Fruit fly (Drosophila melanogaster) whole organism, embryonic: ENCODE results near the gene Sgt1.

ENCODE experiments used
- Atf-2 ChIP-seq: fragments of 200-800 bp; sonication (Bioruptor generic); optimal IDR thresholded peaks from 2 replicates; lab custom pipeline; 2016; ENCODE audit warnings: missing biosample characterization, missing genetic modification characterization
- Atf6 ChIP-seq: fragments of 200-800 bp; sonication (Bioruptor generic); IDR thresholded peaks from 2 replicates; pipeline ENCODE4 v1.3.6; 2022; ENCODE audit warnings: missing biosample characterization, missing genetic modification characterization
- B-H2 ChIP-seq: fragments of 200-800 bp; sonication (Bioruptor generic); optimal IDR thresholded peaks from 2 replicates; lab custom pipeline; 2018; ENCODE audit warnings: missing biosample characterization, mild to moderate bottlenecking, missing genetic modification characterization
- BEAF-32 ChIP-seq: fragments of 200-800 bp; sonication (Bioruptor generic); optimal IDR thresholded peaks from 3 replicates; lab custom pipeline; 2017; ENCODE audit warnings: missing biosample characterization, missing genetic modification characterization, mild to moderate bottlenecking, moderate library complexity, missing genetic modification reagents
- CG12155 ChIP-seq: fragments of 200-800 bp; sonication (Bioruptor generic); optimal IDR thresholded peaks from 3 replicates; lab custom pipeline; 2016; ENCODE audit warnings: missing biosample characterization, missing genetic modification characterization
- CG12942 ChIP-seq: fragments of 200-800 bp; sonication (Bioruptor generic); optimal IDR thresholded peaks from 3 replicates; lab custom pipeline; 2016; ENCODE audit warnings: missing biosample characterization, missing genetic modification characterization
- CG14014 ChIP-seq: fragments of 200-800 bp; sonication (Bioruptor generic); IDR thresholded peaks from 2 replicates; pipeline ENCODE4 v1.3.6; 2022; ENCODE audit warnings: missing biosample characterization, missing genetic modification characterization
- CG17612 ChIP-seq: fragments of 200-800 bp; sonication (Bioruptor generic); IDR thresholded peaks from 2 replicates; pipeline ENCODE4 v1.3.6; 2022; ENCODE audit warnings: missing biosample characterization, missing genetic modification characterization
- CG30431 ChIP-seq: fragments of 200-800 bp; sonication (Bioruptor generic); optimal IDR thresholded peaks from 2 replicates; lab custom pipeline; 2017; ENCODE audit warnings: missing biosample characterization, missing genetic modification characterization
- CG31388 ChIP-seq: fragments of 200-800 bp; sonication (Bioruptor generic); optimal IDR thresholded peaks from 2 replicates; lab custom pipeline; 2016; ENCODE audit warnings: missing biosample characterization, missing genetic modification characterization
- CG32772 ChIP-seq: fragments of 200-800 bp; sonication (Bioruptor generic); IDR thresholded peaks from 2 replicates; pipeline ENCODE4 v1.3.6; 2022; ENCODE audit warnings: missing biosample characterization, missing genetic modification characterization
- CG3726 ChIP-seq: fragments of 200-800 bp; sonication (Bioruptor generic); IDR thresholded peaks from 3 replicates; pipeline ENCODE4, ENCODE4 v1.3.6; 2022; ENCODE audit warnings: missing biosample characterization, missing genetic modification characterization
- CG7357 ChIP-seq: fragments of 200-800 bp; sonication (Bioruptor generic); IDR thresholded peaks from 3 replicates; pipeline ENCODE4 v1.3.6; 2022; ENCODE audit warnings: missing biosample characterization, missing genetic modification characterization
- CG8388 ChIP-seq: fragments of 200-800 bp; sonication (Bioruptor generic); optimal IDR thresholded peaks from 2 replicates; lab custom pipeline; 2019; ENCODE audit warnings: missing biosample characterization, mild to moderate bottlenecking, missing genetic modification characterization, moderate library complexity
- CG8478 ChIP-seq: fragments of >200 bp; optimal IDR thresholded peaks from 2 replicates; lab custom pipeline; 2018
- CTCF ChIP-seq: fragments of 200-800 bp; sonication (Bioruptor generic); optimal IDR thresholded peaks from 2 replicates; lab custom pipeline; 2017; ENCODE audit warnings: missing biosample characterization, mild to moderate bottlenecking, missing genetic modification characterization, moderate library complexity
- Doc3 ChIP-seq: fragments of 200-800 bp; sonication (Bioruptor generic); IDR thresholded peaks from 3 replicates; pipeline ENCODE4 v1.3.6; 2022; ENCODE audit warnings: missing biosample characterization, missing genetic modification characterization; ENCODE audit not compliant: partially characterized antibody
- Gug ChIP-seq: fragments of 200-800 bp; sonication (Bioruptor generic); IDR thresholded peaks from 4 replicates; pipeline ENCODE4 v1.3.6; 2022; ENCODE audit warnings: missing biosample characterization, missing genetic modification characterization
- Jarid2 ChIP-seq: fragments of 200-800 bp; sonication (Bioruptor generic); optimal IDR thresholded peaks from 3 replicates; lab custom pipeline; 2017; ENCODE audit warnings: mild to moderate bottlenecking, missing biosample characterization, missing genetic modification reagents, missing genetic modification characterization
- Med ChIP-seq: fragments of 200-800 bp; sonication (Bioruptor generic); peaks from one replicate; lab custom pipeline; 2016; ENCODE audit warnings: missing biosample characterization, missing genetic modification characterization, mild to moderate bottlenecking, inconsistent platforms, moderate library complexity
- NFAT ChIP-seq: fragments of 200-800 bp; sonication (Bioruptor generic); IDR thresholded peaks from 2 replicates; pipeline ENCODE4 v1.3.6; 2022; ENCODE audit warnings: missing biosample characterization, missing genetic modification characterization
- Neu2 ChIP-seq: fragments of 200-800 bp; sonication (Bioruptor generic); optimal IDR thresholded peaks from 3 replicates; lab custom pipeline; 2016; ENCODE audit warnings: missing biosample characterization, missing genetic modification characterization, borderline replicate concordance
- Sox102F ChIP-seq: fragments of 200-800 bp; sonication (Bioruptor generic); optimal IDR thresholded peaks from 2 replicates; lab custom pipeline; 2018; ENCODE audit warnings: missing biosample characterization, mild to moderate bottlenecking, missing genetic modification characterization, moderate library complexity
- TFAM ChIP-seq: fragments of 200-800 bp; sonication (Bioruptor generic); optimal IDR thresholded peaks from 2 replicates; lab custom pipeline; 2017; ENCODE audit warnings: missing biosample characterization, missing genetic modification characterization, inconsistent platforms
- cg ChIP-seq: fragments of 200-800 bp; sonication (Bioruptor generic); optimal IDR thresholded peaks from 3 replicates; lab custom pipeline; 2019; ENCODE audit warnings: missing biosample characterization, mild to moderate bottlenecking, missing genetic modification characterization, moderate library complexity
- chif ChIP-seq, 2 experiments: fragments of 200-800 bp; sonication (Bioruptor generic); optimal IDR thresholded peaks; 3 replicates each; lab custom pipeline; 2016; ENCODE audit warnings: missing biosample characterization in 2 of 2, missing genetic modification characterization in 2 of 2
- dan ChIP-seq: fragments of 200-800 bp; sonication (Bioruptor generic); IDR thresholded peaks from 2 replicates; pipeline ENCODE4 v1.3.6; 2022; ENCODE audit warnings: missing biosample characterization, missing genetic modification characterization
- dati ChIP-seq: fragments of 200-800 bp; sonication (Bioruptor generic); IDR thresholded peaks from 2 replicates; pipeline ENCODE4 v1.3.6; 2022; ENCODE audit warnings: missing biosample characterization, missing genetic modification characterization
- fd64A ChIP-seq: fragments of 200-800 bp; sonication (Bioruptor generic); optimal IDR thresholded peaks from 3 replicates; lab custom pipeline; 2018; ENCODE audit warnings: missing biosample characterization, mild to moderate bottlenecking, missing genetic modification characterization
- gfzf ChIP-seq: fragments of 200-800 bp; sonication (Bioruptor generic); optimal IDR thresholded peaks from 2 replicates; lab custom pipeline; 2016; ENCODE audit warnings: missing biosample characterization, mild to moderate bottlenecking, missing genetic modification characterization, moderate library complexity
- jumu ChIP-seq: fragments of 200-800 bp; sonication (Bioruptor generic); optimal IDR thresholded peaks from 3 replicates; lab custom pipeline; 2016; ENCODE audit warnings: missing biosample characterization, missing genetic modification characterization
- peb ChIP-seq: fragments of 200-800 bp; sonication (Bioruptor generic); IDR thresholded peaks from 2 replicates; pipeline ENCODE4 v1.3.6; 2022; ENCODE audit warnings: missing biosample characterization, missing genetic modification characterization
- phol ChIP-seq: fragments of 200-800 bp; sonication (Bioruptor generic); optimal IDR thresholded peaks from 3 replicates; lab custom pipeline; 2018; ENCODE audit warnings: missing biosample characterization, mild to moderate bottlenecking, missing genetic modification characterization, moderate library complexity
- rib ChIP-seq: fragments of 200-800 bp; sonication (Bioruptor generic); IDR thresholded peaks from 2 replicates; pipeline ENCODE4 v1.3.6; 2022; ENCODE audit warnings: missing biosample characterization, missing genetic modification characterization
- salm ChIP-seq: fragments of 200-800 bp; sonication (Bioruptor generic); optimal IDR thresholded peaks from 2 replicates; lab custom pipeline; 2018; ENCODE audit warnings: missing biosample characterization, mild to moderate bottlenecking, missing genetic modification characterization
- sens ChIP-seq: fragments of 200-800 bp; sonication (Bioruptor generic); peaks from one replicate; lab custom pipeline; 2016; ENCODE audit warnings: missing biosample characterization, missing genetic modification characterization
- sqz ChIP-seq: fragments of 200-800 bp; sonication (Bioruptor generic); optimal IDR thresholded peaks from 3 replicates; lab custom pipeline; 2018; ENCODE audit warnings: missing biosample characterization, mild to moderate bottlenecking, missing genetic modification characterization
- sug ChIP-seq: fragments of 200-800 bp; optimal IDR thresholded peaks from 2 replicates; lab custom pipeline; 2019; ENCODE audit warnings: missing biosample characterization, mild to moderate bottlenecking, missing genetic modification characterization, moderate library complexity
- tap ChIP-seq: fragments of 200-800 bp; optimal IDR thresholded peaks from 3 replicates; lab custom pipeline; 2019; ENCODE audit warnings: missing biosample characterization, mild to moderate bottlenecking, missing genetic modification characterization, moderate library complexity
- vvl ChIP-seq: fragments of 200-800 bp; sonication (Bioruptor generic); IDR thresholded peaks from 2 replicates; pipeline ENCODE4 v1.3.6; 2022; ENCODE audit warnings: missing biosample characterization, missing genetic modification characterization
- zen ChIP-seq: fragments of 200-800 bp; sonication (Bioruptor generic); optimal IDR thresholded peaks from 3 replicates; lab custom pipeline; 2018; ENCODE audit warnings: missing biosample characterization, mild to moderate bottlenecking, missing genetic modification characterization, moderate library complexity
- zen2 ChIP-seq: fragments of 200-800 bp; sonication (Bioruptor generic); IDR thresholded peaks from 3 replicates; pipeline ENCODE4 v1.3.6; 2022; ENCODE audit warnings: missing biosample characterization, missing genetic modification characterization; ENCODE audit not compliant: partially characterized antibody

Gene Sgt1

DNA sequence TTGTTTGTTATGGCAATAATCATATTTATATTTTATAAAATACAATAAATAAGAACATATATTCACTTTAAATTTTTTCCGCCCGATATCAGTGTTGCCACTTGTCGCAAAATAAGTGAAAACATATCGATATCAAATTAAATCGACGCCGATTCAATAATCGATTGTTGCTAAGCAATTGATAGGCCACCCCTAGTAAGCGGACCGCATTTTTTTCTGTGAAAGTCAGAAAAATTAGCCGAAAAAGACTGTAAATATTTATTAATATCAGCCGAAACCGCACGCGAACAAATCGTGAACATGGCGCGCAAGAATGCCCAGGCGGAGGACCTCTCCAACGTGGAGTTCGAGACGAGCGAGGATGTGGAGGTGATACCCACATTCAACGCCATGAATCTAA, 8.0 kb upstream of the Sgt1 start, which contains the start of gene CG7483 (continued):
- TF ChIP-seq B-H2 (GFP tag; lab: Kevin White, UChicago): no peak
- no peak for TF ChIP-seq Atf6 (GFP tag; lab: Robert Waterston, UW)
- peak; percentile 77 for TF ChIP-seq Doc3
- no peak for TF ChIP-seq Gug (GFP tag; lab: Robert Waterston, UW)
- TF ChIP-seq BEAF-32 (GFP tag; lab: Kevin White, UChicago): peak; percentile 80
- TF ChIP-seq Sox102F (GFP tag; lab: Kevin White, UChicago): no peak
- TF ChIP-seq sug: peak; percentile 19
- no peak for TF ChIP-seq fd64A (GFP tag; lab: Kevin White, UChicago)
- TF ChIP-seq Jarid2: no peak
- TF ChIP-seq CG17612 (GFP tag; lab: Robert Waterston, UW): no peak
- no peak for TF ChIP-seq CG8478
- no peak for TF ChIP-seq Neu2 (GFP tag; lab: Kevin White, UChicago)
- peak; percentile 22 for TF ChIP-seq phol (tag; lab: Kevin White, UChicago)
- peak; percentile 30 for TF ChIP-seq gfzf (GFP tag; lab: Kevin White, UChicago)
- TF ChIP-seq CG30431: no peak
- no peak for TF ChIP-seq CG14014 (GFP tag; lab: Robert Waterston, UW)
- no peak for TF ChIP-seq Atf-2 (GFP tag; lab: Kevin White, UChicago)
- TF ChIP-seq CTCF (GFP tag; lab: Kevin White, UChicago): no peak
- TF ChIP-seq CG7357 (GFP tag; lab: Robert Waterston, UW): no peak
- no peak for TF ChIP-seq CG31388 (GFP tag; lab: Kevin White, UChicago)
- no peak for TF ChIP-seq dati (GFP tag; lab: Robert Waterston, UW)
- no peak for TF ChIP-seq vvl (GFP tag; lab: Robert Waterston, UW)
- no peak for TF ChIP-seq chif (GFP tag; optimal IDR thresholded peaks at IDR 0.05; lab: Kevin White, UChicago)
- TF ChIP-seq CG12942 (GFP tag; lab: Kevin White, UChicago): no peak
- TF ChIP-seq zen2 (GFP tag; lab: Robert Waterston, UW): peak; percentile 75; the same call in 2 of the 3 replicates
- TF ChIP-seq CG32772 (GFP tag; lab: Robert Waterston, UW): no peak
- TF ChIP-seq NFAT: no peak
- TF ChIP-seq CG8388: no peak
- TF ChIP-seq TFAM (GFP tag; lab: Kevin White, UChicago): no peak
- no peak for TF ChIP-seq peb (GFP tag; lab: Robert Waterston, UW)
- no peak for TF ChIP-seq rib (GFP tag; lab: Robert Waterston, UW)
- TF ChIP-seq dan (GFP tag; lab: Robert Waterston, UW): no peak
- peak; percentile 81 for TF ChIP-seq sqz (GFP tag; lab: Kevin White, UChicago)
- TF ChIP-seq zen (tag; lab: Kevin White, UChicago): no peak
- TF ChIP-seq tap (tag; lab: Kevin White, UChicago): no peak
- TF ChIP-seq cg (GFP tag; lab: Kevin White, UChicago): no peak
- TF ChIP-seq CG12155 (GFP tag; lab: Kevin White, UChicago): no peak
- no peak for TF ChIP-seq CG3726 (GFP tag; lab: Robert Waterston, UW)

DNA sequence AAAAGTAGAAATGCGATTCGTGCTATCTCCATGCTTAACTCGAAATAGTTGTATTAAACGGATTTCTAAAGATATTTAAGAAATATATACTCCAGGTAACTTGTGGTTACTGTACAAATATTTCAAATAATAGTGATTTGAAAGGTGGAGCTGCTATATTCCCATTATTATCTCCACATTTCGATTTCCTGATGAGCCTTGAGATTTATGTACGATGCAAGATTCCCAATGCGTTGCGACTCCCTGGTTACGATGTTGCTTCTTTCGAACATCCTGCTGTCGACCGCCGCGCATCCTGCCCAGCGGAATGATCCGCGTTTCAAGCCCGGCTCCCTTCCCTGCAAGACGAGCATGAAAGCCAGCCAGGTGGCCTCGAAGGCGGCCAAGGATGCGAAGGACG, 7.0 kb upstream of the Sgt1 start, which contains the start of the genes CG11694 and CG11698:
TSS of gene CG11694 (minus strand) at position 101 of the 400 bp plus-strand sequence.
TSS of gene CG11698 (plus strand) at position 152 of the 400 bp plus-strand sequence.
- TF ChIP-seq sens (peak; percentile 52), jumu (no peak)

DNA sequence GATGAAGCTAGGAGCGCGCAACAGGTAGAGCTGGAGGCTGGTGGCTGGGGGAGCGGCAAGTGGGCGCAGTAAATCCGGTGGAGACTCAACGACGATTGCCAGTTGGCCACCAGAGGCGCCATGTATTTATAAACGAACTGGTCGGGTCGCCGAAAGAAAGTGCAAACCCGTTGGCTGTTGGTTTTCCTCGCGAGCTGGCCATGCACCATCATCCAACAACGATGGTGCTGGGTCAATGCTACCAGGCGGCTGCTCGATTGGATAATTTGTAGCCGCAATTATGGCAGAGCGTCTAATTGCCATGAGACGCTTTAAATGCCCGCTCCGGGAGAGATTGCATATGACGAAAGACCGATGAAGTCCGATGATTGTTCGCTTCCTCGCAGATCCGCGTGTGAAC, 5.6 kb upstream of the Sgt1 start, which contains the start of gene CG11693:
TSS of gene CG11693 (minus strand) at position 101 of the 400 bp plus-strand sequence.
- peak; percentile 1 for TF ChIP-seq Med (GFP tag; lab: Kevin White, UChicago)
- no peak for TF ChIP-seq salm (tag; lab: Kevin White, UChicago)
- TF ChIP-seq, all 482 proteins: peak for 1
